Worm (Caenorhabditis elegans): Measurements from ENCODE around the gene JC8.4.
A peak's percentile ranks its signal among the peaks of the same experiment; 100 is the strongest.
"Not testable (repeated sequence)": the region's sequence is repeated elsewhere in the genome, so short reads cannot be mapped to it uniquely, and the experiment has no call there.

JC8.4 gene

ce11 chrIV:13255886-13256285 is 12.4 kb downstream of the JC8.4 start, which contains the start of gene bus-12:
Gene bus-12, plus strand, starts transcription at chrIV:13256186.
- no peak for TF ChIP-seq xbp-1 (tag; optimal IDR thresholded peaks at IDR 0.05)
- TF ChIP-seq blmp-1 (tag; optimal IDR thresholded peaks at IDR 0.05): peak; percentile 4

ce11 chrIV:13258872-13259271 is 15.4 kb downstream of the JC8.4 start, which contains the start of gene JC8.16:
Gene JC8.16, plus strand, starts transcription at chrIV:13259172.
- no peak for TF ChIP-seq ceh-88 (GFP tag; IDR thresholded peaks at IDR 0.05)
- no peak for TF ChIP-seq snu-23 (GFP tag; optimal IDR thresholded peaks at IDR 0.05)
- no peak for TF ChIP-seq efl-1 (optimal IDR thresholded peaks at IDR 0.05)
- TF ChIP-seq efl-1 (GFP tag; optimal IDR thresholded peaks at IDR 0.05 in 1 of 2): peak in 1 of 2 experiments; percentile 88
- no peak for TF ChIP-seq elt-3 (tag; optimal IDR thresholded peaks at IDR 0.05)
- no peak for TF ChIP-seq hlh-4 (tag; optimal IDR thresholded peaks at IDR 0.05)
- no peak for TF ChIP-seq mdl-1 (tag; optimal IDR thresholded peaks at IDR 0.05)
- no peak for TF ChIP-seq pax-3 (tag; optimal IDR thresholded peaks at IDR 0.05)

ce11 chrIV:13261778-13262177 is 18.3 kb downstream of the JC8.4 start:
- 0 out of 2 replicates have a peak, but pooled peaks have one; percentile 38 for TF ChIP-seq ets-5 (GFP tag; IDR thresholded peaks at IDR 0.05)
- no peak for TF ChIP-seq jun-1 (tag; optimal IDR thresholded peaks at IDR 0.05)

ce11 chrIV:13262849-13263248 is 19.4 kb downstream of the JC8.4 start:
- TF ChIP-seq unc-98 (GFP tag; IDR thresholded peaks at IDR 0.05): peak; percentile 53; the same call in 1 of the 2 replicates
- peak; percentile 23 for TF ChIP-seq ceh-90 (tag; optimal IDR thresholded peaks at IDR 0.05)
- TF ChIP-seq isw-1 (GFP tag; IDR thresholded peaks at IDR 0.05): peak; percentile 9; the same call in 1 of the 2 replicates
- peak; percentile 25 for TF ChIP-seq nhr-71 (tag; optimal IDR thresholded peaks at IDR 0.05)
- TF ChIP-seq nhr-85 (tag): peak; percentile 15
- peak in 1 of 2 experiments; percentile 10 for TF ChIP-seq efl-1 (optimal IDR thresholded peaks at IDR 0.05)
- not testable (repeated sequence) for TF ChIP-seq efl-1 (GFP tag; optimal IDR thresholded peaks at IDR 0.05 in 1 of 2)

ce11 chrIV:13268385-13268784 is 24.9 kb downstream of the JC8.4 start:
- TF ChIP-seq xbp-1 (tag; optimal IDR thresholded peaks at IDR 0.05) (no peak), grh-1 (GFP tag; IDR thresholded peaks at IDR 0.05) (no peak), elt-3 (tag; optimal IDR thresholded peaks at IDR 0.05) (no peak), egl-27 (tag; optimal IDR thresholded peaks at IDR 0.05) (no peak), dsc-1 (tag; optimal IDR thresholded peaks at IDR 0.05) (no peak), unc-98 (GFP tag; IDR thresholded peaks at IDR 0.05) (no peak), mab-9 (GFP tag; IDR thresholded peaks at IDR 0.05) (no peak), jun-1 (tag; optimal IDR thresholded peaks at IDR 0.05) (no peak), snpc-4 (tag; optimal IDR thresholded peaks at IDR 0.05) (no peak)

DNA sequence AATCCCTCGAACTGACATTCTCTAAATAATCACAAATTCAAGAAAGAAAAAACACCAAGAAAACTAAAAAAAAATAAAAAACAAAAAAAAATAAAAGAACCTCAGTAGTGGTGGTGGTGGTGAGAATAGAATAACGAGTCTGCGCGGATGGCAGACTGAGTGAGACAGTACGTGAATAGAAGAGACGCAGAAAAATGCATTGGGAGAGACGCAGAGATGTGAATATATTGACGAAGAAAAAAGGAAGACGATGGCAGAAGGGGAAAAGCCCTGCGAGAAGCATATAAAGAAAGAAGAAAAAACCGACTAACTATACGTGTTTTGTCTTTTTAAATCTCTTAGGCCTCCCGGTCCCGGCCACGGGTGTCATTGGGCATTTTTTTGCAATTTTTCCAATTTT is 29.0 kb downstream of the JC8.4 start, which contains the start of gene unc-26:
TSS of gene unc-26 (minus strand) at position 23 of the 400 bp plus-strand sequence.
- TF ChIP-seq dsc-1 (tag; optimal IDR thresholded peaks at IDR 0.05) (peak; percentile 22), unc-30 (tag; optimal IDR thresholded peaks at IDR 0.05) (no peak), ceh-82 (tag; optimal IDR thresholded peaks at IDR 0.05) (peak in 1 of 3 experiments; percentile 63), egl-27 (tag; optimal IDR thresholded peaks at IDR 0.05) (no peak), nhr-19 (GFP tag; conservative IDR thresholded peaks at IDR 0.05) (no peak), mep-1 (tag; optimal IDR thresholded peaks at IDR 0.05) (peak; percentile 20), irx-1 (tag; optimal IDR thresholded peaks at IDR 0.05) (no peak), efl-1 (optimal IDR thresholded peaks at IDR 0.05) (peak; percentile 47 to 60), efl-1 (GFP tag; optimal IDR thresholded peaks at IDR 0.05 in 1 of 2) (no peak), nhr-90 (tag; optimal IDR thresholded peaks at IDR 0.05; ENCODE audit: poor library complexity) (no peak), nhr-28 (tag; optimal IDR thresholded peaks at IDR 0.05) (no peak), nhr-71 (tag; optimal IDR thresholded peaks at IDR 0.05) (peak; percentile 53), C04F5.9 (tag; optimal IDR thresholded peaks at IDR 0.05) (no peak), nhr-77 (tag; optimal IDR thresholded peaks at IDR 0.05) (no peak), xbp-1 (tag; optimal IDR thresholded peaks at IDR 0.05) (peak; percentile 29), elt-3 (tag; optimal IDR thresholded peaks at IDR 0.05) (no peak), zag-1 (tag; optimal IDR thresholded peaks at IDR 0.05) (no peak), unc-86 (tag; optimal IDR thresholded peaks at IDR 0.05) (peak; percentile 65), snu-23 (GFP tag; optimal IDR thresholded peaks at IDR 0.05) (peak; percentile 43), dpl-1 (GFP tag; optimal IDR thresholded peaks at IDR 0.05) (peak in 1 of 3 experiments; percentile 6), blmp-1 (tag; optimal IDR thresholded peaks at IDR 0.05) (peak; percentile 19), lsy-2 (tag; optimal IDR thresholded peaks at IDR 0.05) (peak; percentile 32 to 45), nhr-47 (tag; optimal IDR thresholded peaks at IDR 0.05) (peak; percentile 53), nhr-76 (tag; optimal IDR thresholded peaks at IDR 0.05) (no peak), unc-62 (GFP tag; optimal IDR thresholded peaks at IDR 0.05) (no peak), swsn-7 (tag; optimal IDR thresholded peaks at IDR 0.05) (peak; percentile 46), hlh-17 (GFP tag; optimal IDR thresholded peaks at IDR 0.05; ENCODE audit: borderline replicate concordance) (no peak), isw-1 (GFP tag; IDR thresholded peaks at IDR 0.05) (no peak), sptf-1 (tag; optimal IDR thresholded peaks at IDR 0.05) (no peak)

Measured in whole organism, L1 larva.